Worm (Caenorhabditis elegans) whole organism, young adult: ENCODE measurements around the gene cdh-1.

ENCODE experiments used
- C06A6.2 ChIP-seq: fragments of 200-800 bp; sonication (Bioruptor generic); conservative IDR thresholded peaks from 2 replicates; pipeline ENCODE4 v1.3.6; 2022; ENCODE audit warnings: missing genetic modification characterization, missing compliant biosample characterization
- F57A8.1 ChIP-seq: fragments of 200-800 bp; sonication (Bioruptor generic); optimal IDR thresholded peaks from 2 replicates; lab custom pipeline; 2018; ENCODE audit warnings: mild to moderate bottlenecking, missing genetic modification characterization, moderate library complexity, missing compliant biosample characterization
- F57C9.4 ChIP-seq: sonication (generic microtip); optimal IDR thresholded peaks from 2 replicates; lab custom pipeline; 2017; ENCODE audit warnings: mild to moderate bottlenecking, missing genetic modification characterization, missing compliant biosample characterization
- K11D2.4 ChIP-seq: fragments of 200-800 bp; sonication (Bioruptor generic); IDR thresholded peaks from 2 replicates; pipeline ENCODE4 v1.3.6; 2022; ENCODE audit warnings: missing genetic modification reagents, missing genetic modification characterization, missing compliant biosample characterization
- T07F8.4 ChIP-seq: sonication (generic microtip); optimal IDR thresholded peaks from 2 replicates; lab custom pipeline; 2016; ENCODE audit warnings: mild to moderate bottlenecking, missing genetic modification characterization, moderate library complexity, missing compliant biosample characterization
- T26A5.8 ChIP-seq: sonication (generic microtip); optimal IDR thresholded peaks from 2 replicates; lab custom pipeline; 2016; ENCODE audit warnings: missing genetic modification characterization, missing compliant biosample characterization
- Y95B8A.8 ChIP-seq: fragments of 200-800 bp; sonication (Bioruptor generic); IDR thresholded peaks from 2 replicates; pipeline ENCODE4 v1.3.6; 2022; ENCODE audit warnings: missing genetic modification reagents, missing genetic modification characterization, missing compliant biosample characterization
- ama-1 ChIP-seq, 3 experiments: fragments of 150-350 bp in 1 of 3; sonication (generic microtip) in 2 of 3; optimal IDR thresholded peaks; 2 replicates each; lab custom pipeline; 2014 to 2018; ENCODE audit warnings: missing biosample characterization in 2 of 3, missing genetic modification characterization in 2 of 3, missing genetic modification reagents in 2 of 3
- aptf-2 ChIP-seq: fragments of 200-800 bp; sonication (Bioruptor generic); conservative IDR thresholded peaks from 2 replicates; pipeline ENCODE4 v1.3.6; 2022; ENCODE audit warnings: missing genetic modification reagents, missing genetic modification characterization, missing compliant biosample characterization
- attf-5 ChIP-seq: fragments of 200-800 bp; sonication (Bioruptor generic); optimal IDR thresholded peaks from 2 replicates; lab custom pipeline; 2018; ENCODE audit warnings: mild to moderate bottlenecking, missing genetic modification characterization, missing compliant biosample characterization
- bed-1 ChIP-seq: fragments of 200-800 bp; sonication (Bioruptor generic); IDR thresholded peaks from 2 replicates; pipeline ENCODE4 v1.3.6; 2022; ENCODE audit warnings: missing genetic modification reagents, missing genetic modification characterization, missing compliant biosample characterization
- cebp-1 ChIP-seq, 2 experiments: fragments of 200-800 bp in 1 of 2; sonication (Bioruptor generic) in 1 of 2; sonication (generic microtip) in 1 of 2; IDR thresholded peaks in 1 of 2; optimal IDR thresholded peaks in 1 of 2; 2 replicates each; pipeline versions ENCODE4 v1.3.6 to Lab custom; 2017 to 2022; ENCODE audit warnings: missing compliant biosample characterization in 2 of 2, missing genetic modification characterization in 2 of 2, mild to moderate bottlenecking in 1 of 2, missing genetic modification reagents in 1 of 2, moderate library complexity in 1 of 2
- ceh-58 ChIP-seq: fragments of 200-800 bp; sonication (Bioruptor generic); IDR thresholded peaks from 2 replicates; pipeline ENCODE4 v1.3.6; 2022; ENCODE audit warnings: missing genetic modification characterization, missing compliant biosample characterization
- chd-7 ChIP-seq: sonication (generic microtip); optimal IDR thresholded peaks from 2 replicates; lab custom pipeline; 2016; ENCODE audit warnings: mild to moderate bottlenecking, missing genetic modification characterization, moderate library complexity, missing compliant biosample characterization
- efl-1 ChIP-seq: fragments of 150-350 bp; optimal IDR thresholded peaks from 2 replicates; lab custom pipeline; 2014; ENCODE audit warnings: missing biosample characterization, missing genetic modification reagents, missing genetic modification characterization
- egl-44 ChIP-seq: fragments of 200-800 bp; sonication (Bioruptor generic); IDR thresholded peaks from 2 replicates; pipeline ENCODE4 v1.3.6; 2022; ENCODE audit warnings: missing genetic modification reagents, missing genetic modification characterization, missing compliant biosample characterization
- egrh-3 ChIP-seq: fragments of 200-800 bp; sonication (Bioruptor generic); IDR thresholded peaks from 2 replicates; pipeline ENCODE4 v1.3.6; 2022; ENCODE audit warnings: missing genetic modification reagents, missing genetic modification characterization, missing compliant biosample characterization
- him-1 ChIP-seq: sonication (generic microtip); optimal IDR thresholded peaks from 2 replicates; lab custom pipeline; 2016; ENCODE audit warnings: missing genotype, missing genetic modification reagents, missing genetic modification characterization, missing compliant biosample characterization
- hlh-26 ChIP-seq: fragments of 200-800 bp; sonication (Bioruptor generic); conservative IDR thresholded peaks from 2 replicates; pipeline ENCODE4 v1.3.6; 2022; ENCODE audit warnings: missing genetic modification reagents, missing genetic modification characterization, missing compliant biosample characterization
- hmg-1.2 ChIP-seq: fragments of 200-800 bp; sonication (Bioruptor generic); IDR thresholded peaks from 2 replicates; pipeline ENCODE4 v1.3.6; 2022; ENCODE audit warnings: missing genetic modification reagents, missing genetic modification characterization, missing compliant biosample characterization
- hmg-20 ChIP-seq: fragments of 200-800 bp; sonication (Bioruptor generic); IDR thresholded peaks from 2 replicates; pipeline ENCODE4 v1.3.6; 2022; ENCODE audit warnings: missing genetic modification reagents, missing genetic modification characterization, missing compliant biosample characterization
- lag-1 ChIP-seq: fragments of 200-800 bp; sonication (Bioruptor generic); IDR thresholded peaks from 2 replicates; pipeline ENCODE4 v1.3.6; 2022; ENCODE audit warnings: missing genetic modification reagents, missing genetic modification characterization, missing compliant biosample characterization
- let-607 ChIP-seq, 2 experiments: fragments of 200-800 bp in 1 of 2; sonication (Bioruptor generic) in 1 of 2; sonication (generic microtip) in 1 of 2; optimal IDR thresholded peaks; 2 replicates each; lab custom pipeline; 2016 to 2018; ENCODE audit warnings: mild to moderate bottlenecking in 2 of 2, missing compliant biosample characterization in 2 of 2, missing genetic modification characterization in 2 of 2, moderate library complexity in 2 of 2, missing genotype in 1 of 2
- lin-40 ChIP-seq: sonication (generic microtip); optimal IDR thresholded peaks from 2 replicates; lab custom pipeline; 2016; ENCODE audit warnings: missing genetic modification characterization, mild to moderate bottlenecking, missing compliant biosample characterization, missing genotype, missing genetic modification reagents
- madf-6 ChIP-seq: fragments of 200-800 bp; sonication (Bioruptor generic); IDR thresholded peaks from 2 replicates; pipeline ENCODE4 v1.3.6; 2022; ENCODE audit warnings: missing genetic modification reagents, missing genetic modification characterization, missing compliant biosample characterization
- mcd-1 ChIP-seq: fragments of 200-800 bp; sonication (Bioruptor generic); IDR thresholded peaks from 2 replicates; pipeline ENCODE4 v1.3.6; 2022; ENCODE audit warnings: missing genetic modification reagents, missing genetic modification characterization, missing compliant biosample characterization
- mel-28 ChIP-seq: sonication (generic microtip); optimal IDR thresholded peaks from 2 replicates; lab custom pipeline; 2016; ENCODE audit warnings: borderline replicate concordance, mild to moderate bottlenecking, missing genetic modification characterization, missing compliant biosample characterization
- nfya-2 ChIP-seq: fragments of 200-800 bp; sonication (Bioruptor generic); IDR thresholded peaks from 2 replicates; pipeline ENCODE4 v1.3.6; 2022; ENCODE audit warnings: missing genetic modification reagents, missing genetic modification characterization, missing compliant biosample characterization
- nhr-80 ChIP-seq: sonication (generic microtip); optimal IDR thresholded peaks from 2 replicates; lab custom pipeline; 2016; ENCODE audit warnings: missing genetic modification characterization, missing compliant biosample characterization
- nhr-90 ChIP-seq: sonication (generic microtip); optimal IDR thresholded peaks from 2 replicates; lab custom pipeline; 2016; ENCODE audit warnings: missing genotype, mild to moderate bottlenecking, missing genetic modification characterization, missing compliant biosample characterization
- rcor-1 ChIP-seq: fragments of 200-800 bp; sonication (Bioruptor generic); IDR thresholded peaks from 2 replicates; pipeline ENCODE4 v1.3.6; 2022; ENCODE audit warnings: missing genetic modification reagents, missing genetic modification characterization, missing compliant biosample characterization
- snpc-1.1 ChIP-seq: sonication (generic microtip); optimal IDR thresholded peaks from 2 replicates; lab custom pipeline; 2017; ENCODE audit warnings: missing genetic modification characterization, mild to moderate bottlenecking, missing compliant biosample characterization, antibody characterized with exemption, moderate library complexity, missing genotype, missing genetic modification reagents; ENCODE audit not compliant: insufficient read depth
- snpc-4 ChIP-seq, 5 experiments: fragments of 150-350 bp in 1 of 5; sonication (generic microtip) in 4 of 5; optimal IDR thresholded peaks; 2 replicates each; lab custom pipeline; 2014 to 2018; ENCODE audit warnings: missing genetic modification characterization in 5 of 5, missing biosample characterization in 3 of 5, antibody characterized with exemption in 2 of 5, mild to moderate bottlenecking in 2 of 5, missing compliant biosample characterization in 2 of 5, missing genotype in 2 of 5, moderate library complexity in 2 of 5, missing genetic modification reagents in 1 of 5
- sptf-2 ChIP-seq: fragments of 200-800 bp; sonication (Bioruptor generic); optimal IDR thresholded peaks from 2 replicates; lab custom pipeline; 2018; ENCODE audit warnings: mild to moderate bottlenecking, missing genetic modification characterization, missing compliant biosample characterization
- tbp1 ChIP-seq: fragments of 200-800 bp; sonication (Bioruptor generic); optimal IDR thresholded peaks from 2 replicates; lab custom pipeline; 2018; ENCODE audit warnings: mild to moderate bottlenecking, missing genetic modification characterization, missing compliant biosample characterization
- unc-130 ChIP-seq: sonication (generic microtip); optimal IDR thresholded peaks from 2 replicates; lab custom pipeline; 2016; ENCODE audit warnings: missing genetic modification reagents, missing genetic modification characterization, missing compliant biosample characterization
- unc-62 ChIP-seq: fragments of 150-350 bp; optimal IDR thresholded peaks from 2 replicates; lab custom pipeline; 2014; ENCODE audit warnings: missing biosample characterization, missing genetic modification reagents, missing genetic modification characterization
- xnd-1 ChIP-seq: sonication (generic microtip); optimal IDR thresholded peaks from 2 replicates; lab custom pipeline; 2016; ENCODE audit warnings: missing genotype, missing genetic modification reagents, missing genetic modification characterization, missing compliant biosample characterization
- zfh-2 ChIP-seq: fragments of 200-800 bp; sonication (Bioruptor generic); conservative IDR thresholded peaks from 2 replicates; pipeline ENCODE4 v1.3.6; 2022; ENCODE audit warnings: missing genetic modification reagents, missing genetic modification characterization, missing compliant biosample characterization
- ztf-18 ChIP-seq: sonication (generic microtip); optimal IDR thresholded peaks from 2 replicates; lab custom pipeline; 2016; ENCODE audit warnings: missing genotype, mild to moderate bottlenecking, missing genetic modification characterization, missing compliant biosample characterization

cdh-1 gene

DNA sequence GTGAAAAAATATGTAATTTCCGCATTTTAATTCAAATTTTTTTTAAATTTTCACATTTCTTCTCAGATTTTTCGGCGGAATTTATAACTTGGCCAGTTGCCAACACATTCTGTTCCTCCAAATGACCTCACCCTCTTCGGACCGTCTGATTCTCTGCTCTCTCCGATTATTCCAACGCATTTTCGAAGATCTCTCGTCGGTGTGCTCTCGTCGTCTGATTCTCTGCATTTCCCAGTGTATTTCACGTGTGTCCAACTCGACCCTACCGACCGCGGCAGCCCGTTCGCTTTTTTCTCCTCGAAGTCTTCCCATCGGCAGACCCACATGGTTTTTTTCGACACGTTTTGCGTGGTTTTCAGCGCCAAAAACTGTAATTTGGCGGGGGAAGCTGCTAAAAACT, 36.5 kb downstream of the cdh-1 start:
- TF ChIP-seq let-607 (tag; optimal IDR thresholded peaks at IDR 0.05; lab: Kevin White, UChicago), result no peak
- no peak for TF ChIP-seq nhr-90
- TF ChIP-seq zfh-2, result peak; percentile 50; the same call in 1 of the 2 replicates
- TF ChIP-seq him-1, result no peak
- TF ChIP-seq C06A6.2, result no peak
- no peak for TF ChIP-seq nfya-2 (GFP tag; lab: Robert Waterston, UW)
- no peak for TF ChIP-seq cebp-1 (GFP tag; IDR thresholded peaks at IDR 0.05; lab: Robert Waterston, UW)
- TF ChIP-seq cebp-1 (tag; optimal IDR thresholded peaks at IDR 0.05; lab: Kevin White, UChicago), result peak; percentile 37
- no peak for TF ChIP-seq snpc-1.1 (tag; lab: Kevin White, UChicago)
- TF ChIP-seq snpc-4 (GFP tag; optimal IDR thresholded peaks at IDR 0.05; lab: Kevin White, UChicago), result no peak
- no peak for TF ChIP-seq snpc-4 (tag; optimal IDR thresholded peaks at IDR 0.05; lab: Kevin White, UChicago)
- TF ChIP-seq ama-1 (optimal IDR thresholded peaks at IDR 0.05; lab: Kevin White, UChicago), result no peak
- no peak for TF ChIP-seq ama-1 (GFP tag; optimal IDR thresholded peaks at IDR 0.05; lab: Kevin White, UChicago)
- no peak for TF ChIP-seq lin-40
- no peak for TF ChIP-seq egl-44 (GFP tag; lab: Robert Waterston, UW)
- TF ChIP-seq xnd-1, result no peak
- no peak for TF ChIP-seq bed-1 (GFP tag; lab: Robert Waterston, UW)
- no peak for TF ChIP-seq hlh-26 (GFP tag; lab: Robert Waterston, UW)
- TF ChIP-seq rcor-1 (GFP tag; lab: Robert Waterston, UW), result 0 out of 2 replicates have a peak, but pooled peaks have one; percentile 25
- TF ChIP-seq T26A5.8 (tag; lab: Kevin White, UChicago), result no peak
- TF ChIP-seq tbp1 (GFP tag; lab: Kevin White, UChicago), result no peak
- TF ChIP-seq ztf-18 (tag; lab: Kevin White, UChicago), result no peak
- no peak for TF ChIP-seq unc-62
- TF ChIP-seq Y95B8A.8 (GFP tag; lab: Robert Waterston, UW), result no peak
- no peak for TF ChIP-seq ceh-58
- no peak for TF ChIP-seq K11D2.4 (GFP tag; lab: Robert Waterston, UW)
- TF ChIP-seq chd-7 (tag; lab: Kevin White, UChicago), result no peak
- no peak for TF ChIP-seq T07F8.4 (tag; lab: Kevin White, UChicago)
- no peak for TF ChIP-seq aptf-2 (GFP tag; lab: Robert Waterston, UW)
- TF ChIP-seq mel-28 (tag; lab: Kevin White, UChicago), result no peak
- peak; percentile 36 for TF ChIP-seq mcd-1 (GFP tag; lab: Robert Waterston, UW)
- peak; percentile 95 for TF ChIP-seq hmg-1.2 (GFP tag; lab: Robert Waterston, UW)
- no peak for TF ChIP-seq egrh-3 (GFP tag; lab: Robert Waterston, UW)
- no peak for TF ChIP-seq F57C9.4 (tag; lab: Kevin White, UChicago)
- TF ChIP-seq lag-1 (GFP tag; lab: Robert Waterston, UW), result no peak
- TF ChIP-seq nhr-80, result no peak
- no peak for TF ChIP-seq sptf-2 (GFP tag; lab: Kevin White, UChicago)
- TF ChIP-seq unc-130 (GFP tag; lab: Kevin White, UChicago), result no peak
- TF ChIP-seq attf-5 (GFP tag; lab: Kevin White, UChicago), result peak; percentile 38
- TF ChIP-seq efl-1 (GFP tag; lab: Kevin White, UChicago), result no peak
- 0 out of 2 replicates have a peak, but pooled peaks have one; percentile 18 for TF ChIP-seq madf-6 (GFP tag; lab: Robert Waterston, UW)
- no peak for TF ChIP-seq F57A8.1 (GFP tag; lab: Kevin White, UChicago)
- TF ChIP-seq hmg-20, result no peak
